Worm (Caenorhabditis elegans): ENCODE results near the gene C08B11.9.
A peak's percentile ranks its signal among the peaks of the same experiment; 100 is the strongest.

Gene C08B11.9

DNA sequence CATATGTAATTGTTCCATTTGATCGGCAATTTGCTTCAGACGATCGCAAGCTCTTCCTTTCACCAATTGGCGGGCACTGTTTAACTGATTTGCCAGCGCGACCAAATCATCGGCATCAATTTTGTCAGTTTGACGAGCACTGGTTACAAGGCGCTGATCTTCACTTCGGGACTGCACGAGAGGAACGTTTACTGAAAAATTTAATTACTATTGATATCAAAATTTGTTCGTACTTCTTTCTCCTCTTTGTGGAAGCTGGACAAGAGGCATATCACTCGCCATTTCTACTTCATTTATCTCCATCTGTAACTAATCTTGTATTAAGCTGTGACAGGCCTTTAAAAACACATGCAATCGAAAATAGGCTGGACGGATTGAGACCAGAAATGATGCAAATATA is at the start of gene C08B11.9:
Gene C08B11.9 (minus strand): TSS at position 307 of the 400 bp plus-strand sequence.
- TF ChIP-seq nfya-1 (tag; optimal IDR thresholded peaks at IDR 0.05) (no peak), syd-9 (tag; optimal IDR thresholded peaks at IDR 0.05) (no peak), tbx-7 (tag; optimal IDR thresholded peaks at IDR 0.05) (no peak), nhr-232 (tag; optimal IDR thresholded peaks at IDR 0.05) (no peak), pros-1 (tag; optimal IDR thresholded peaks at IDR 0.05) (no peak), T23F11.4 (GFP tag; optimal IDR thresholded peaks at IDR 0.05) (no peak), ttx-3 (tag; optimal IDR thresholded peaks at IDR 0.05) (no peak), ceh-19 (GFP tag; optimal IDR thresholded peaks at IDR 0.05) (no peak), hlh-15 (tag; optimal IDR thresholded peaks at IDR 0.05) (no peak), ztf-16 (tag; optimal IDR thresholded peaks at IDR 0.05) (no peak), nhr-11 (tag; optimal IDR thresholded peaks at IDR 0.05) (no peak), F13H6.1 (tag; optimal IDR thresholded peaks at IDR 0.05) (no peak), pha-4 (tag; optimal IDR thresholded peaks at IDR 0.05) (no peak), ceh-45 (GFP tag; IDR thresholded peaks at IDR 0.05) (no peak), sox-4 (tag; optimal IDR thresholded peaks at IDR 0.05) (no peak), sdc-2 (tag; optimal IDR thresholded peaks at IDR 0.05) (no peak), C08G9.2 (tag; optimal IDR thresholded peaks at IDR 0.05) (no peak)

- TF ChIP-seq pha-2 (tag; optimal IDR thresholded peaks at IDR 0.05), result no peak
- TF ChIP-seq elt-4 (tag; optimal IDR thresholded peaks at IDR 0.05), result no peak
- no peak for TF ChIP-seq hlh-30 (tag; optimal IDR thresholded peaks at IDR 0.05; ENCODE audit: insufficient read depth)
- peak; percentile 43 for TF ChIP-seq unc-42 (tag; optimal IDR thresholded peaks at IDR 0.05)
- TF ChIP-seq nfya-1 (tag; optimal IDR thresholded peaks at IDR 0.05), result peak; percentile 23
- peak; percentile 0 for TF ChIP-seq elt-2 (tag; optimal IDR thresholded peaks at IDR 0.05)
- TF ChIP-seq lim-6 (tag; optimal IDR thresholded peaks at IDR 0.05), result no peak
- no peak for TF ChIP-seq pha-4 (tag; optimal IDR thresholded peaks at IDR 0.05)
- TF ChIP-seq ceh-31 (tag; optimal IDR thresholded peaks at IDR 0.05), result peak; percentile 25
- no peak for TF ChIP-seq ets-4 (tag; optimal IDR thresholded peaks at IDR 0.05)
- no peak for TF ChIP-seq ama-1 (optimal IDR thresholded peaks at IDR 0.05)
Observed at ce11 chrII:8086803-8087202, 48.8 kb upstream of the C08B11.9 start, which contains the start of gene K02C4.3. Gene K02C4.3 (minus strand): TSS chrII:8086853.

DNA sequence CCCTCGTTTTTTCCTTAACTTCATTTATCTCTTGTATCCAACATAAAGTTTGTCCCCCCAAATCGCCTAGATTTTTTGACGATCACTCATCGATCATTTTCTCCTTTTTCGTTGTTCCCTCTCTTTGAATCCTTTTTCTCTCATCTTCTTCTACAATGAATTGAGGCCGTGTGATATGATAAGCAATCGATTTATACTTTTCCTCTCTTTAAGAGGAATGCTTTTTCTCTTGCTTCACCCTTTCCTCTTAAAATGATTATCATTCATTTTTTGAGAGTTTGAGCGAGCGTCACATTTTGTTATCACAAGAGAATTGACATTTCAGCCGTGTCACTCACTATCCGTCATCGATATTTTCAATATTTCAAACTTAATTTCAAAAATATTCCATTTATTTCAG is 40.1 kb upstream of the C08B11.9 start, which contains the start of gene K02C4.5:
Gene K02C4.5 (plus strand): TSS at position 395 of the 400 bp plus-strand sequence.
- TF ChIP-seq nfya-1 (tag; optimal IDR thresholded peaks at IDR 0.05), result no peak
- TF ChIP-seq T23F11.4 (GFP tag; optimal IDR thresholded peaks at IDR 0.05), result no peak

DNA sequence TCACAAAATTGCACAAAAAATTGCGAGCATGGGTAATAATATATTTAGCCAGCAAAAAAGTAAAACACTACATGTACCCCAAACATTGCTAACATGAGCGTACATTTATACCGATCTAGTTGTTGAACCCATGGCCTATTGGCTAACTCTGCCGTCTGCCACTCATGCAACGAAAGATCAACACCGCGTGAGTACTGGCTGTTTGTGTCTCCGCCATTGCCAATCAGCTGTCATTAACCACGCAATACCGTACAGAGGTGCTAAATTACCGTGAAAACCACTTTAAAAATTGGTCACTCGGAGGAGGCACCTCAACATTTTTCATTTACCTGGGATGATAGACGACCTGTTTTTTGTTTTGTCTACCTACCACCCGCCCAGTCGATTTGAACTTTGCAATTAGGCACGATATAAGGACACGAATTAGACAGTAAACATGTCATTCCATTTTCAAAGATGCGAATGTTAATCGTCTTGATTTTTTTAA is 37.4 kb upstream of the C08B11.9 start, which contains the start of gene K02C4.2:
Gene K02C4.2 (plus strand): TSS at position 437 of the 487 bp plus-strand sequence.
- no peak for TF ChIP-seq lim-6 (tag; optimal IDR thresholded peaks at IDR 0.05)
- peak; percentile 37 for TF ChIP-seq unc-86 (tag; optimal IDR thresholded peaks at IDR 0.05)
- TF ChIP-seq elt-2 (tag; optimal IDR thresholded peaks at IDR 0.05), result peak; percentile 82
- peak; percentile 67 for TF ChIP-seq ztf-16 (tag; optimal IDR thresholded peaks at IDR 0.05)
- peak; percentile 63 for TF ChIP-seq K09A11.1 (tag; optimal IDR thresholded peaks at IDR 0.05; ENCODE audit: insufficient read depth)
- no peak for TF ChIP-seq pha-4 (tag; optimal IDR thresholded peaks at IDR 0.05)
- TF ChIP-seq sox-4 (tag; optimal IDR thresholded peaks at IDR 0.05), result peak; percentile 55
- TF ChIP-seq ceh-31 (tag; optimal IDR thresholded peaks at IDR 0.05), result peak; percentile 10
- TF ChIP-seq pax-1 (tag; optimal IDR thresholded peaks at IDR 0.05), result no peak
- peak; percentile 73 for TF ChIP-seq tbx-2 (tag; optimal IDR thresholded peaks at IDR 0.05)
- peak; percentile 55 for TF ChIP-seq C38D4.7 (GFP tag; optimal IDR thresholded peaks at IDR 0.05)
- no peak for TF ChIP-seq sdc-2 (tag; optimal IDR thresholded peaks at IDR 0.05)
- TF ChIP-seq pha-2 (tag; optimal IDR thresholded peaks at IDR 0.05), result peak; percentile 21
- peak; percentile 9 for TF ChIP-seq tbx-7 (tag; optimal IDR thresholded peaks at IDR 0.05)
- peak; percentile 64 for TF ChIP-seq nhr-232 (tag; optimal IDR thresholded peaks at IDR 0.05)
- no peak for TF ChIP-seq syd-9 (tag; optimal IDR thresholded peaks at IDR 0.05)
- TF ChIP-seq hlh-6 (tag; optimal IDR thresholded peaks at IDR 0.05), result peak; percentile 76
- peak; percentile 76 for TF ChIP-seq dve-1 (tag; optimal IDR thresholded peaks at IDR 0.05)
- no peak for TF ChIP-seq pag-3 (tag; optimal IDR thresholded peaks at IDR 0.05; ENCODE audit: borderline replicate concordance)
- TF ChIP-seq npax-4 (tag; optimal IDR thresholded peaks at IDR 0.05), result peak; percentile 18
- TF ChIP-seq hlh-30 (tag; optimal IDR thresholded peaks at IDR 0.05; ENCODE audit: insufficient read depth), result peak; percentile 55
- TF ChIP-seq Y22D7AL.16 (tag; optimal IDR thresholded peaks at IDR 0.05), result no peak
- TF ChIP-seq ceh-34 (tag; optimal IDR thresholded peaks at IDR 0.05), result peak; percentile 52
- TF ChIP-seq ceh-9 (tag; optimal IDR thresholded peaks at IDR 0.05), result no peak
- peak; percentile 12 for TF ChIP-seq odd-2 (tag; optimal IDR thresholded peaks at IDR 0.05)
- TF ChIP-seq ceh-2 (tag; optimal IDR thresholded peaks at IDR 0.05), result peak; percentile 6
- no peak for TF ChIP-seq hlh-15 (tag; optimal IDR thresholded peaks at IDR 0.05)
- peak; percentile 17 for TF ChIP-seq ceh-48 (tag; optimal IDR thresholded peaks at IDR 0.05)
- TF ChIP-seq ceh-14 (tag; optimal IDR thresholded peaks at IDR 0.05), result peak; percentile 40
- no peak for TF ChIP-seq ceh-30 (tag; optimal IDR thresholded peaks at IDR 0.05)
- peak; percentile 9 for TF ChIP-seq fax-1 (tag; optimal IDR thresholded peaks at IDR 0.05)
- TF ChIP-seq C08G9.2 (tag; optimal IDR thresholded peaks at IDR 0.05), result peak; percentile 48
- TF ChIP-seq T23F11.4 (GFP tag; optimal IDR thresholded peaks at IDR 0.05), result peak; percentile 45
